Worm (Caenorhabditis elegans): ENCODE results near the gene K10D6.3.

DNA sequence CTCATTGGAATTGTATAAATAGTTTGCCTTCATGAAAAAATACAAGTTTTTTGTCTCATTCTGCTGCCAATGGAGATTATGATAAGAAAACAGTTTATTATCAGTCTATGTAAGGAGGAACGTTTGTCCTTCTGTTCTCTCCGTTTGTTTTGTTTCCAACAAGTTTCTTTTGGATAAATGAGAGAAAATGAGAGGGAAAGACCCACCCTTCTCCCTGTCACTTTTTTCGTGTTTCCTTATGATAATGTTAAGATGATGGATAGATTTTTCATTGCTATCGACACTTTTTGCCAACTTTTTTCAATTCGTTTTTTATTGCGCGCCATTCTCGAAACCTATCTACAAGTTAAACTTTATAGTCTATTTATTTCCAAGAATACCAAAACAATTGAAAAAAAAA, 30.8 kb downstream of the K10D6.3 start:
- TF ChIP-seq cog-1 (tag; optimal IDR thresholded peaks at IDR 0.05) (no peak), tab-1 (GFP tag; IDR thresholded peaks at IDR 0.05) (no peak)

All from whole organism, midembryonic.